Worm (Caenorhabditis elegans) whole organism, L2 larva: ENCODE measurements around the gene E02H4.6.

Experiments
- R02D3.7 ChIP-seq: fragments of 150-350 bp; optimal IDR thresholded peaks from 2 replicates; lab custom pipeline; 2014; ENCODE audit warnings: missing biosample characterization, missing genetic modification characterization
- fos-1 ChIP-seq: fragments of 150-350 bp; optimal IDR thresholded peaks from 2 replicates; lab custom pipeline; 2014; ENCODE audit warnings: missing biosample characterization, missing genetic modification characterization
- nhr-11 ChIP-seq: fragments of 150-350 bp; optimal IDR thresholded peaks from 2 replicates; lab custom pipeline; 2014; ENCODE audit warnings: missing biosample characterization, missing genetic modification characterization
- unc-62 ChIP-seq: fragments of 150-350 bp; optimal IDR thresholded peaks from 2 replicates; lab custom pipeline; 2014; ENCODE audit warnings: missing biosample characterization, missing genetic modification reagents, missing genetic modification characterization

DNA sequence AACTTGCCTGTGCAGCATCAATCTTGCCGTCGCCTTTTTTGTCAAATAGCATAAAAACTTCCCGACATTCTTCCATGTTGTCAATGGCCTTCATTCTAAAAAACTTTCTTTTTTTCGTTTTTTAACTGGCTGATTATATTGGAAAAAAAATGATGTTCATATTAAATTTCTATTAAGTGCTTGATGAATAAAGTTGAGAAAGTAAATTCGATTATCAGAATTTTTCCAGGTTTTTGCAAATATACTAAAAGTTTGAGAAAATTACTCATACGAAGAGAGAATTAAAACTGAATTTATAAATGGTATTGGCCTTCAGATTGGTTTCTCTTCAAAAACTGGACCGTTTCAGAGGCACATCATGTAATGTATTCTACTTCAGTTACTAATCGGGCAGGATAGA is 5.4 kb downstream of the E02H4.6 start, which contains the start of gene mlc-6:
- TF ChIP-seq R02D3.7 (tag; lab: Kevin White, UChicago): no peak
- TF ChIP-seq unc-62 (GFP tag; lab: Kevin White, UChicago): no peak
- TF ChIP-seq fos-1: no peak
- TF ChIP-seq nhr-11 (tag; lab: Kevin White, UChicago): no peak
